Worm (Caenorhabditis elegans) whole organism, dauer: ENCODE results near the gene gex-4.
"Not testable (repeated sequence)": the region's sequence is repeated elsewhere in the genome, so short reads cannot be mapped to it uniquely, and the experiment has no call there.

Experiments
- unc-62 ChIP-seq: sonication (generic microtip); optimal IDR thresholded peaks from 2 replicates; lab custom pipeline; 2017; ENCODE audit warnings: missing biosample characterization, missing genetic modification reagents, missing genetic modification characterization

Gene gex-4

ce11 chrIII:12223208-12223607 lies 4.8 kb upstream of the gex-4 start:
- TF ChIP-seq unc-62 (GFP tag; lab: Kevin White, UChicago): no peak

ce11 chrIII:12221452-12221851 lies 3.0 kb upstream of the gex-4 start:
- TF ChIP-seq unc-62 (GFP tag; lab: Kevin White, UChicago): no peak

- no peak for TF ChIP-seq unc-62 (GFP tag; lab: Kevin White, UChicago)
These were observed 2.4 kb upstream of the gex-4 start for ce11 chrIII:12220820-12221219.

ce11 chrIII:12218078-12218477 lies 356 bp downstream of the gex-4 start:
- TF ChIP-seq unc-62 (GFP tag; lab: Kevin White, UChicago): no peak

ce11 chrIII:12215596-12215995 lies 2.8 kb downstream of the gex-4 start, which contains the start of gene Y75B8A.13:
TSS of gene Y75B8A.13 (minus strand) at chrIII:12215696.
- TF ChIP-seq unc-62 (GFP tag; lab: Kevin White, UChicago): no peak

ce11 chrIII:12207574-12207973 lies 10.9 kb downstream of the gex-4 start:
- TF ChIP-seq unc-62 (GFP tag; lab: Kevin White, UChicago): no peak

ce11 chrIII:12205271-12205670 lies 13.2 kb downstream of the gex-4 start:
- TF ChIP-seq unc-62 (GFP tag; lab: Kevin White, UChicago): no peak

ce11 chrIII:12202437-12202836 lies 16.0 kb downstream of the gex-4 start, which contains the start of gene osm-12:
TSS of gene osm-12 (minus strand) at chrIII:12202537.
- no peak for TF ChIP-seq unc-62 (GFP tag; lab: Kevin White, UChicago)

ce11 chrIII:12198135-12198534 lies 20.3 kb downstream of the gex-4 start:
- no peak for TF ChIP-seq unc-62 (GFP tag; lab: Kevin White, UChicago)

ce11 chrIII:12195991-12196390 lies 22.4 kb downstream of the gex-4 start:
- TF ChIP-seq unc-62 (GFP tag; lab: Kevin White, UChicago): no peak

- TF ChIP-seq unc-62 (GFP tag; lab: Kevin White, UChicago): no peak
These were observed 24.2 kb downstream of the gex-4 start, which contains the start of gene Y75B8A.44 for ce11 chrIII:12194190-12194589. TSS of gene Y75B8A.44 (plus strand) at chrIII:12194490.

- TF ChIP-seq unc-62 (GFP tag; lab: Kevin White, UChicago): no peak
These were observed 30.2 kb downstream of the gex-4 start for ce11 chrIII:12188236-12188635.

ce11 chrIII:12186111-12186510 lies 32.3 kb downstream of the gex-4 start, which contains the start of gene lury-1:
TSS of gene lury-1 (plus strand) at chrIII:12186411.
- no peak for TF ChIP-seq unc-62 (GFP tag; lab: Kevin White, UChicago)

- TF ChIP-seq unc-62 (GFP tag; lab: Kevin White, UChicago): no peak
These were observed 35.5 kb downstream of the gex-4 start, which contains the start of gene Y75B8A.10 for ce11 chrIII:12182919-12183318. TSS of gene Y75B8A.10 (minus strand) at chrIII:12183019.

ce11 chrIII:12178121-12178520 lies 40.3 kb downstream of the gex-4 start:
- TF ChIP-seq unc-62 (GFP tag; lab: Kevin White, UChicago): no peak

- TF ChIP-seq unc-62 (GFP tag; lab: Kevin White, UChicago): not testable (repeated sequence)
These were observed 41.3 kb downstream of the gex-4 start, which contains the start of gene gly-11 for ce11 chrIII:12177145-12177544. TSS of gene gly-11 (minus strand) at chrIII:12177245.

- TF ChIP-seq unc-62 (GFP tag; lab: Kevin White, UChicago): no peak
These were observed 51.4 kb downstream of the gex-4 start for ce11 chrIII:12167030-12167429.
